Fruit fly (Drosophila melanogaster) whole organism, pupa: Measurements from ENCODE around the gene SmD1.

Source experiments
- CG10348 ChIP-seq: fragments of 200-800 bp; sonication (Bioruptor generic); IDR thresholded peaks from 2 replicates; pipeline ENCODE4 v1.3.6; 2022; ENCODE audit warnings: missing biosample characterization, missing genetic modification characterization
- CG13204 ChIP-seq: fragments of 200-800 bp; sonication (Bioruptor generic); optimal IDR thresholded peaks from 2 replicates; lab custom pipeline; 2018; ENCODE audit warnings: missing biosample characterization, mild to moderate bottlenecking, missing genetic modification characterization, moderate library complexity
- CG15710 ChIP-seq: fragments of 200-800 bp; sonication (Bioruptor generic); optimal IDR thresholded peaks from 2 replicates; lab custom pipeline; 2018; ENCODE audit warnings: missing biosample characterization, mild to moderate bottlenecking, missing genetic modification characterization, moderate library complexity
- CG17806 ChIP-seq: fragments of 200-800 bp; sonication (Bioruptor generic); optimal IDR thresholded peaks from 2 replicates; lab custom pipeline; 2018; ENCODE audit warnings: missing biosample characterization, mild to moderate bottlenecking, missing genetic modification characterization, moderate library complexity
- CG32121 ChIP-seq: fragments of 200-800 bp; sonication (Bioruptor generic); IDR thresholded peaks from 2 replicates; pipeline ENCODE4 v1.3.6; 2022; ENCODE audit warnings: missing biosample characterization, missing genetic modification characterization
- CG4496 ChIP-seq: fragments of 200-800 bp; sonication (Bioruptor generic); IDR thresholded peaks from 3 replicates; pipeline ENCODE4 v1.3.6; 2022; ENCODE audit warnings: missing biosample characterization, missing genetic modification characterization
- CG9948 ChIP-seq: fragments of 200-800 bp; sonication (Bioruptor generic); optimal IDR thresholded peaks from 2 replicates; lab custom pipeline; 2018; ENCODE audit warnings: missing biosample characterization, mild to moderate bottlenecking, missing genetic modification characterization, moderate library complexity
- D1 ChIP-seq: fragments of 200-800 bp; sonication (Bioruptor generic); optimal IDR thresholded peaks from 2 replicates; lab custom pipeline; 2018; ENCODE audit warnings: missing biosample characterization, mild to moderate bottlenecking, missing genetic modification characterization, moderate library complexity
- EcR ChIP-seq: fragments of 200-800 bp; sonication (Bioruptor generic); optimal IDR thresholded peaks from 3 replicates; lab custom pipeline; 2019; ENCODE audit warnings: missing biosample characterization, missing genetic modification characterization, mild to moderate bottlenecking, moderate library complexity, missing genetic modification reagents
- Pif1B ChIP-seq: fragments of 200-800 bp; sonication (Bioruptor generic); optimal IDR thresholded peaks from 3 replicates; lab custom pipeline; 2016; ENCODE audit warnings: missing biosample characterization, missing genetic modification characterization

- no peak for TF ChIP-seq CG13204 (GFP tag; lab: Kevin White, UChicago)
- TF ChIP-seq CG4496: no peak
- no peak for TF ChIP-seq EcR (GFP tag; lab: Kevin White, UChicago)
- no peak for TF ChIP-seq Pif1B (GFP tag; lab: Kevin White, UChicago)
- no peak for TF ChIP-seq CG32121 (GFP tag; lab: Robert Waterston, UW)
- TF ChIP-seq CG10348 (GFP tag; lab: Robert Waterston, UW): no peak
- no peak for TF ChIP-seq CG17806 (tag; lab: Kevin White, UChicago)
- TF ChIP-seq CG9948 (tag; lab: Kevin White, UChicago): no peak
- TF ChIP-seq CG15710 (tag; lab: Kevin White, UChicago): no peak
- TF ChIP-seq D1: no peak
Measured at dm6 chr3L:12772740-12773686, 38.6 kb upstream of the SmD1 start, which contains the start of gene Hip1.
